Worm (Caenorhabditis elegans) whole organism, L4 larva: ENCODE measurements around the gene irld-63.
A peak's percentile ranks its signal among the peaks of the same experiment; 100 is the strongest.

Experiments used
- F10B5.3 ChIP-seq: sonication (generic microtip); optimal IDR thresholded peaks from 2 replicates; lab custom pipeline; 2016; ENCODE audit warnings: mild to moderate bottlenecking, missing genetic modification characterization, missing compliant biosample characterization
- F49E8.2 ChIP-seq: sonication (generic microtip); optimal IDR thresholded peaks from 2 replicates; lab custom pipeline; 2016; ENCODE audit warnings: missing compliant biosample characterization, mild to moderate bottlenecking, missing genetic modification characterization, borderline replicate concordance
- T26A8.4 ChIP-seq: fragments of 200-800 bp; sonication (Bioruptor generic); IDR thresholded peaks from 2 replicates; pipeline ENCODE4 v1.3.6; 2022; ENCODE audit warnings: missing genetic modification characterization, missing compliant biosample characterization
- Y48G9A.11 ChIP-seq: fragments of 200-800 bp; sonication (Bioruptor generic); IDR thresholded peaks from 2 replicates; pipeline ENCODE4 v1.3.6; 2022; ENCODE audit warnings: missing genetic modification reagents, missing genetic modification characterization, missing compliant biosample characterization
- ZK546.5 ChIP-seq, 2 experiments: sonication (generic microtip); optimal IDR thresholded peaks; 2 replicates each; lab custom pipeline; 2017; ENCODE audit warnings: missing biosample characterization in 2 of 2, missing genetic modification characterization in 2 of 2
- aha-1 ChIP-seq: fragments of 150-350 bp; peaks from one replicate; lab custom pipeline; 2014; ENCODE audit warnings: missing biosample characterization, missing genetic modification characterization
- ama-1 ChIP-seq: fragments of 150-350 bp; optimal IDR thresholded peaks from 2 replicates; lab custom pipeline; 2014; ENCODE audit warnings: inconsistent platforms, mixed read lengths
- ceh-28 ChIP-seq: fragments of 150-350 bp; optimal IDR thresholded peaks from 2 replicates; lab custom pipeline; 2014; ENCODE audit warnings: missing biosample characterization, missing genetic modification reagents, missing genetic modification characterization
- daf-16 ChIP-seq, 3 experiments: sonication (generic microtip); optimal IDR thresholded peaks; 2 replicates each; lab custom pipeline; 2016 to 2017; ENCODE audit warnings: missing genetic modification characterization in 3 of 3, missing genetic modification reagents in 3 of 3, mild to moderate bottlenecking in 2 of 3, missing compliant biosample characterization in 2 of 3, missing biosample characterization in 1 of 3, moderate library complexity in 1 of 3
- daf-8 ChIP-seq: fragments of 200-800 bp; sonication (Bioruptor generic); IDR thresholded peaks from 2 replicates; pipeline ENCODE4 v1.3.6; 2022; ENCODE audit warnings: missing genetic modification characterization, missing compliant biosample characterization
- dpl-1 ChIP-seq: fragments of 150-350 bp; optimal IDR thresholded peaks from 2 replicates; lab custom pipeline; 2014; ENCODE audit warnings: missing biosample characterization, missing genetic modification reagents, missing genetic modification characterization
- dve-1 ChIP-seq: sonication (generic microtip); optimal IDR thresholded peaks from 2 replicates; lab custom pipeline; 2017; ENCODE audit warnings: antibody characterized with exemption, mild to moderate bottlenecking, missing genetic modification characterization, missing compliant biosample characterization; ENCODE audit not compliant: insufficient read depth
- fkh-10 ChIP-seq: fragments of 150-350 bp; optimal IDR thresholded peaks from 2 replicates; lab custom pipeline; 2014; ENCODE audit warnings: missing biosample characterization, missing genetic modification reagents, missing genetic modification characterization
- fos-1 ChIP-seq: fragments of 150-350 bp; optimal IDR thresholded peaks from 2 replicates; lab custom pipeline; 2014; ENCODE audit warnings: missing biosample characterization, missing genetic modification characterization
- gei-8 ChIP-seq: fragments of 200-800 bp; sonication (Bioruptor generic); optimal IDR thresholded peaks from 2 replicates; lab custom pipeline; 2018; ENCODE audit warnings: mild to moderate bottlenecking, missing genetic modification characterization, missing compliant biosample characterization
- hif-1 ChIP-seq, 2 experiments: sonication (generic microtip); optimal IDR thresholded peaks; 2 replicates each; lab custom pipeline; 2016 to 2017; ENCODE audit warnings: missing compliant biosample characterization in 2 of 2, missing genetic modification characterization in 2 of 2, missing genetic modification reagents in 2 of 2, missing genotype in 2 of 2, mild to moderate bottlenecking in 1 of 2
- hmg-1.1 ChIP-seq: fragments of 200-800 bp; sonication (Bioruptor generic); IDR thresholded peaks from 2 replicates; pipeline ENCODE4 v1.3.6; 2022; ENCODE audit warnings: missing genetic modification reagents, missing genetic modification characterization, missing compliant biosample characterization
- lin-38 ChIP-seq: fragments of 200-800 bp; sonication (Bioruptor generic); IDR thresholded peaks from 2 replicates; pipeline ENCODE4 v1.3.6; 2022; ENCODE audit warnings: missing genetic modification reagents, missing genetic modification characterization, missing compliant biosample characterization
- lin-39 ChIP-seq: fragments of 150-350 bp; optimal IDR thresholded peaks from 2 replicates; lab custom pipeline; 2014; ENCODE audit warnings: missing biosample characterization, missing genetic modification reagents, missing genetic modification characterization
- madf-9 ChIP-seq: fragments of 200-800 bp; sonication (Bioruptor generic); conservative IDR thresholded peaks from 2 replicates; pipeline ENCODE4 v1.3.6; 2022; ENCODE audit warnings: missing genetic modification reagents, missing genetic modification characterization, missing compliant biosample characterization
- mdl-1 ChIP-seq, 2 experiments: fragments of 150-350 bp in 1 of 2; sonication (generic microtip) in 1 of 2; optimal IDR thresholded peaks; 2 replicates each; lab custom pipeline; 2014 to 2017; ENCODE audit warnings: missing biosample characterization in 2 of 2, missing genetic modification characterization in 2 of 2
- mdt-29 ChIP-seq: fragments of 200-800 bp; sonication (Bioruptor generic); IDR thresholded peaks from 2 replicates; pipeline ENCODE4 v1.3.6; 2022; ENCODE audit warnings: missing genetic modification reagents, missing genetic modification characterization, missing compliant biosample characterization
- mes-2 ChIP-seq: sonication (generic microtip); optimal IDR thresholded peaks from 2 replicates; lab custom pipeline; 2016; ENCODE audit warnings: missing genotype, mild to moderate bottlenecking, missing genetic modification characterization, missing compliant biosample characterization; ENCODE audit not compliant: poor library complexity, severe bottlenecking
- mxl-2 ChIP-seq: fragments of 200-800 bp; sonication (Bioruptor generic); conservative IDR thresholded peaks from 2 replicates; pipeline ENCODE4 v1.3.6; 2022; ENCODE audit warnings: missing genetic modification reagents, missing genetic modification characterization, missing compliant biosample characterization
- nhr-102 ChIP-seq: sonication (generic microtip); optimal IDR thresholded peaks from 2 replicates; lab custom pipeline; 2016; ENCODE audit warnings: mild to moderate bottlenecking, missing genetic modification characterization, moderate library complexity, missing compliant biosample characterization
- nhr-42 ChIP-seq: fragments of 200-800 bp; sonication (Bioruptor generic); IDR thresholded peaks from 2 replicates; pipeline ENCODE4 v1.3.6; 2022; ENCODE audit warnings: missing genetic modification characterization, missing compliant biosample characterization
- pha-4 ChIP-seq, 2 experiments: fragments of 150-350 bp in 1 of 2; fragments of 200-800 bp in 1 of 2; sonication (Bioruptor generic) in 1 of 2; IDR thresholded peaks in 1 of 2; optimal IDR thresholded peaks in 1 of 2; 2 replicates each; pipeline versions ENCODE4 v1.3.6 to Lab custom; 2014 to 2022; ENCODE audit warnings: missing genetic modification characterization in 2 of 2, missing genetic modification reagents in 2 of 2, missing biosample characterization in 1 of 2, missing compliant biosample characterization in 1 of 2
- set-16 ChIP-seq: fragments of 200-800 bp; sonication (Bioruptor generic); IDR thresholded peaks from 2 replicates; pipeline ENCODE4 v1.3.6; 2022; ENCODE audit warnings: missing genetic modification reagents, missing genetic modification characterization, missing compliant biosample characterization
- skn-1 ChIP-seq: fragments of 150-350 bp; optimal IDR thresholded peaks from 2 replicates; lab custom pipeline; 2014; ENCODE audit warnings: missing biosample characterization, missing genetic modification characterization
- snpc-1.2 ChIP-seq: fragments of 200-800 bp; sonication (Bioruptor generic); IDR thresholded peaks from 2 replicates; pipeline ENCODE4 v1.3.6; 2022; ENCODE audit warnings: missing genetic modification reagents, missing genetic modification characterization, missing compliant biosample characterization
- snpc-4 ChIP-seq: fragments of 150-350 bp; optimal IDR thresholded peaks from 2 replicates; lab custom pipeline; 2014; ENCODE audit warnings: missing biosample characterization, missing genetic modification characterization
- tag-97 ChIP-seq: fragments of 200-800 bp; sonication (Bioruptor generic); IDR thresholded peaks from 2 replicates; pipeline ENCODE4 v1.3.6; 2022; ENCODE audit warnings: missing genetic modification characterization, missing compliant biosample characterization
- tra-1 ChIP-seq: fragments of 200-800 bp; sonication (Bioruptor generic); IDR thresholded peaks from 2 replicates; pipeline ENCODE4 v1.3.6; 2022; ENCODE audit warnings: missing genetic modification reagents, missing genetic modification characterization, missing compliant biosample characterization
- unc-130 ChIP-seq: sonication (generic microtip); optimal IDR thresholded peaks from 2 replicates; lab custom pipeline; 2016; ENCODE audit warnings: missing genetic modification reagents, missing genetic modification characterization, missing compliant biosample characterization
- unc-39 ChIP-seq: sonication (generic microtip); optimal IDR thresholded peaks from 2 replicates; lab custom pipeline; 2017; ENCODE audit warnings: missing biosample characterization, missing genetic modification characterization
- unc-62 ChIP-seq, 3 experiments: fragments of 150-350 bp in 1 of 3; sonication (generic microtip); optimal IDR thresholded peaks in 2 of 3; peaks in 1 of 3; 1 replicate in 1 of 3; 2 replicates in 2 of 3; lab custom pipeline; 2014 to 2017; ENCODE audit warnings: missing biosample characterization in 3 of 3, missing genetic modification characterization in 3 of 3, missing genetic modification reagents in 3 of 3, missing genotype in 1 of 3
- zag-1 ChIP-seq: fragments of 150-350 bp; optimal IDR thresholded peaks from 2 replicates; lab custom pipeline; 2014; ENCODE audit warnings: missing biosample characterization, missing genetic modification characterization
- zfp-3 ChIP-seq: fragments of 200-800 bp; sonication (Bioruptor generic); conservative IDR thresholded peaks from 2 replicates; pipeline ENCODE4 v1.3.6; 2022; ENCODE audit warnings: missing genetic modification reagents, missing genetic modification characterization, missing compliant biosample characterization
- zip-2 ChIP-seq: fragments of 150-350 bp; optimal IDR thresholded peaks from 2 replicates; lab custom pipeline; 2014; ENCODE audit warnings: missing biosample characterization, missing genetic modification characterization

The irld-63 gene

ce11 chrII:2900248-2900647 lies 30.3 kb upstream of the irld-63 start, which contains the start of gene ubc-26:
ubc-26 (minus strand) TSS chrII:2900348.
- TF ChIP-seq unc-130 (GFP tag; lab: Kevin White, UChicago) (no peak), nhr-102 (tag; lab: Kevin White, UChicago) (no peak), skn-1 (tag; lab: Kevin White, UChicago) (no peak), mxl-2 (no peak), fos-1 (tag; lab: Kevin White, UChicago) (no peak), T26A8.4 (GFP tag; lab: Robert Waterston, UW) (no peak)

- TF ChIP-seq ZK546.5 (tag; optimal IDR thresholded peaks at IDR 0.05; lab: Kevin White, UChicago) (no peak), ceh-28 (peak; percentile 92), ama-1 (lab: Kevin White, UChicago) (no peak), tag-97 (GFP tag; lab: Robert Waterston, UW) (no peak), daf-16 (GFP tag; optimal IDR thresholded peaks at IDR 0.05; lab: Kevin White, UChicago) (no peak), daf-16 (tag; optimal IDR thresholded peaks at IDR 0.05; lab: Kevin White, UChicago) (no peak), zfp-3 (GFP tag; lab: Robert Waterston, UW) (no peak), snpc-4 (tag; lab: Kevin White, UChicago) (no peak), madf-9 (no peak)
- TF ChIP-seq, all 104 proteins: peak for 1
These were observed 29.4 kb upstream of the irld-63 start for ce11 chrII:2901158-2901557.

- TF ChIP-seq gei-8 (GFP tag; lab: Kevin White, UChicago): no peak
- TF ChIP-seq set-16: peak; percentile 96
- TF ChIP-seq mdt-29 (GFP tag; lab: Robert Waterston, UW): no peak
- TF ChIP-seq pha-4 (GFP tag; IDR thresholded peaks at IDR 0.05; lab: Robert Waterston, UW): peak; percentile 64; the same call in 1 of the 2 replicates
- no peak for TF ChIP-seq pha-4 (tag; optimal IDR thresholded peaks at IDR 0.05; lab: Kevin White, UChicago)
- TF ChIP-seq aha-1: peak; percentile 63
These were observed 26.8 kb upstream of the irld-63 start for ce11 chrII:2903748-2904147.

- TF ChIP-seq unc-39 (tag; lab: Kevin White, UChicago) (no peak), fkh-10 (no peak), aha-1 (no peak), lin-39 (tag; lab: Kevin White, UChicago) (no peak), nhr-42 (GFP tag; lab: Robert Waterston, UW) (no peak)
These were observed 17.0 kb upstream of the irld-63 start, which contains the start of gene ubc-15 for ce11 chrII:2913505-2913904. ubc-15 (minus strand) TSS chrII:2913605.

ce11 chrII:2919074-2919857 lies 11.3 kb upstream of the irld-63 start, which contains the start of the genes ncap-1 and Y110A2AR.1:
ncap-1 (minus strand) TSS chrII:2919314.
Y110A2AR.1 (plus strand) TSS chrII:2919710.
- TF ChIP-seq ama-1 (lab: Kevin White, UChicago) (no peak), ZK546.5 (tag; optimal IDR thresholded peaks at IDR 0.05; lab: Kevin White, UChicago) (no peak), snpc-4 (tag; lab: Kevin White, UChicago) (no peak), lin-39 (tag; lab: Kevin White, UChicago) (no peak), snpc-1.2 (GFP tag; lab: Robert Waterston, UW) (no peak), unc-130 (GFP tag; lab: Kevin White, UChicago) (peak; percentile 55), hif-1 (tag; optimal IDR thresholded peaks at IDR 0.05; lab: Kevin White, UChicago) (peak in 1 of 2 experiments; percentile 26), hmg-1.1 (no peak), mdl-1 (tag; optimal IDR thresholded peaks at IDR 0.05; lab: Kevin White, UChicago) (no peak), aha-1 (peak; percentile 62), dve-1 (tag; lab: Kevin White, UChicago) (no peak), dpl-1 (peak; percentile 65), F10B5.3 (no peak), tag-97 (GFP tag; lab: Robert Waterston, UW) (no peak), tra-1 (GFP tag; lab: Robert Waterston, UW) (no peak), Y48G9A.11 (GFP tag; lab: Robert Waterston, UW) (no peak), mdt-29 (GFP tag; lab: Robert Waterston, UW) (no peak), unc-62 (GFP tag; optimal IDR thresholded peaks at IDR 0.05 in 1 of 2; lab: Kevin White, UChicago) (peak in 1 of 2 experiments; percentile 18), unc-62 (tag; optimal IDR thresholded peaks at IDR 0.05; lab: Kevin White, UChicago) (no peak), T26A8.4 (GFP tag; lab: Robert Waterston, UW) (no peak), zag-1 (tag; lab: Kevin White, UChicago) (no peak), mes-2 (peak; percentile 78), F49E8.2 (peak; percentile 85), daf-8 (GFP tag; lab: Robert Waterston, UW) (no peak), zip-2 (tag; lab: Kevin White, UChicago) (no peak), lin-38 (GFP tag; lab: Robert Waterston, UW) (peak; percentile 10; the same call in 1 of the 2 replicates)
